Worm (Caenorhabditis elegans): ENCODE measurements around the gene ZK593.2.

The ZK593.2 gene

ce11 chrIV:10935853-10936491 is 22.8 kb downstream of the ZK593.2 start, which contains the start of gene lgg-2 (continued):
- peak; percentile 75 for TF ChIP-seq zfh-2 (GFP tag; conservative IDR thresholded peaks at IDR 0.05)
- no peak for TF ChIP-seq ceh-91 (GFP tag; IDR thresholded peaks at IDR 0.05)
- TF ChIP-seq snpc-3.4 (tag; optimal IDR thresholded peaks at IDR 0.05) = no peak

- peak; percentile 54 for TF ChIP-seq attf-5 (GFP tag; optimal IDR thresholded peaks at IDR 0.05)
- TF ChIP-seq unc-62 (GFP tag; optimal IDR thresholded peaks at IDR 0.05) = peak; percentile 48
- TF ChIP-seq D2030.7 (GFP tag; IDR thresholded peaks at IDR 0.05) = 0 out of 2 replicates have a peak, but pooled peaks have one; percentile 19
- no peak for TF ChIP-seq mel-28 (tag; optimal IDR thresholded peaks at IDR 0.05; ENCODE audit: borderline replicate concordance)
- peak; percentile 61 for TF ChIP-seq madf-8 (GFP tag; conservative IDR thresholded peaks at IDR 0.05)
- no peak for TF ChIP-seq ztf-3 (GFP tag; optimal IDR thresholded peaks at IDR 0.05)
- TF ChIP-seq xnd-1 (tag; optimal IDR thresholded peaks at IDR 0.05) = peak; percentile 81
- peak; percentile 31 for TF ChIP-seq ceh-27 (GFP tag; optimal IDR thresholded peaks at IDR 0.05)
- TF ChIP-seq hmg-1.2 (GFP tag; IDR thresholded peaks at IDR 0.05) = peak; percentile 50; the same call in 1 of the 2 replicates
- no peak for TF ChIP-seq tbx-9 (tag; optimal IDR thresholded peaks at IDR 0.05; ENCODE audit: borderline replicate concordance)
- 0 out of 2 replicates have a peak, but pooled peaks have one; percentile 41 for TF ChIP-seq nfyb-1 (GFP tag; IDR thresholded peaks at IDR 0.05)
- no peak for TF ChIP-seq akir-1 (GFP tag; optimal IDR thresholded peaks at IDR 0.05)
- peak; percentile 10 for TF ChIP-seq snpc-3.4 (tag; optimal IDR thresholded peaks at IDR 0.05)
- TF ChIP-seq madf-6 (GFP tag; IDR thresholded peaks at IDR 0.05) = peak; percentile 86
- TF ChIP-seq F33H1.4 (GFP tag; IDR thresholded peaks at IDR 0.05) = peak; percentile 87
- TF ChIP-seq rcor-1 (GFP tag; IDR thresholded peaks at IDR 0.05) = peak; percentile 30; the same call in 1 of the 2 replicates
- TF ChIP-seq lag-1 (GFP tag; IDR thresholded peaks at IDR 0.05) = no peak
- no peak for TF ChIP-seq F39B2.1 (GFP tag; IDR thresholded peaks at IDR 0.05)
- TF ChIP-seq K12H6.12 (tag; optimal IDR thresholded peaks at IDR 0.05) = peak; percentile 49
- TF ChIP-seq chd-7 (tag; optimal IDR thresholded peaks at IDR 0.05) = no peak
- no peak for TF ChIP-seq let-607 (tag; optimal IDR thresholded peaks at IDR 0.05)
- no peak for TF ChIP-seq bed-2 (GFP tag; IDR thresholded peaks at IDR 0.05)
- no peak for TF ChIP-seq F52B5.7 (tag; optimal IDR thresholded peaks at IDR 0.05)
- no peak for TF ChIP-seq ztf-26 (tag; optimal IDR thresholded peaks at IDR 0.05)
- peak; percentile 48; the same call in 1 of the 2 replicates for TF ChIP-seq cebp-1 (GFP tag; IDR thresholded peaks at IDR 0.05)
- peak; percentile 90 for TF ChIP-seq cebp-1 (tag; optimal IDR thresholded peaks at IDR 0.05)
- peak; percentile 59 for TF ChIP-seq ztf-18 (tag; optimal IDR thresholded peaks at IDR 0.05)
- TF ChIP-seq mxl-1 (tag; optimal IDR thresholded peaks at IDR 0.05) = no peak
- peak; percentile 86 for TF ChIP-seq lsl-1 (GFP tag; optimal IDR thresholded peaks at IDR 0.05)
- TF ChIP-seq somi-1 (GFP tag; optimal IDR thresholded peaks at IDR 0.05) = no peak
- peak; percentile 21 for TF ChIP-seq F23B12.7 (tag; optimal IDR thresholded peaks at IDR 0.05; ENCODE audit: insufficient read depth)
- TF ChIP-seq lin-35 (GFP tag; optimal IDR thresholded peaks at IDR 0.05) = peak in 1 of 3 experiments; percentile 64
- no peak for TF ChIP-seq F55B11.4 (tag; optimal IDR thresholded peaks at IDR 0.05; ENCODE audit: borderline replicate concordance, insufficient read depth)
- TF ChIP-seq snpc-4 (GFP tag; optimal IDR thresholded peaks at IDR 0.05) = no peak
- peak in 2 of 4 experiments; percentile 2 to 15 for TF ChIP-seq snpc-4 (tag; optimal IDR thresholded peaks at IDR 0.05)
- no peak for TF ChIP-seq tlf-1 (GFP tag; optimal IDR thresholded peaks at IDR 0.05)
- no peak for TF ChIP-seq lin-26 (GFP tag; IDR thresholded peaks at IDR 0.05)
- TF ChIP-seq zim-3 (tag; optimal IDR thresholded peaks at IDR 0.05) = no peak
- peak; percentile 14 for TF ChIP-seq madf-10 (tag; optimal IDR thresholded peaks at IDR 0.05)
These were observed 23.8 kb downstream of the ZK593.2 start, which contains the start of gene fic-1 for ce11 chrIV:10936906-10937540. Gene fic-1, plus strand, starts transcription at chrIV:10937454.

All from whole organism, young adult.